Worm (Caenorhabditis elegans) whole organism, L1 larva: ENCODE results near the gene clec-172.

Experiments
- aha-1 ChIP-seq: fragments of 150-350 bp; optimal IDR thresholded peaks from 2 replicates; lab custom pipeline; 2014; ENCODE audit warnings: missing biosample characterization, missing genetic modification characterization
- aly-2 ChIP-seq: fragments of 150-350 bp; optimal IDR thresholded peaks from 2 replicates; lab custom pipeline; 2014; ENCODE audit warnings: missing biosample characterization, missing genetic modification characterization
- ceh-82 ChIP-seq, 3 experiments: fragments of 150-350 bp in 1 of 3; sonication (generic microtip) in 2 of 3; optimal IDR thresholded peaks; 2 replicates each; lab custom pipeline; 2014 to 2017; ENCODE audit warnings: missing biosample characterization in 3 of 3, missing genetic modification characterization in 3 of 3
- ceh-90 ChIP-seq: sonication (generic microtip); optimal IDR thresholded peaks from 2 replicates; lab custom pipeline; 2016; ENCODE audit warnings: missing genetic modification characterization, missing compliant biosample characterization
- ces-1 ChIP-seq: fragments of 150-350 bp; optimal IDR thresholded peaks from 2 replicates; lab custom pipeline; 2014; ENCODE audit warnings: missing biosample characterization, missing genetic modification reagents, missing genetic modification characterization
- efl-3 ChIP-seq: fragments of 200-800 bp; sonication (Bioruptor generic); optimal IDR thresholded peaks from 2 replicates; lab custom pipeline; 2018; ENCODE audit warnings: mild to moderate bottlenecking, missing genetic modification characterization, missing compliant biosample characterization
- elt-2 ChIP-seq: sonication (generic microtip); optimal IDR thresholded peaks from 2 replicates; lab custom pipeline; 2016; ENCODE audit warnings: missing genetic modification characterization, mild to moderate bottlenecking, inconsistent platforms, missing compliant biosample characterization, missing genetic modification reagents
- elt-3 ChIP-seq, 6 experiments: fragments of 150-350 bp in 1 of 6; sonication (generic microtip); optimal IDR thresholded peaks; 2 replicates each; lab custom pipeline; 2017 to 2018; ENCODE audit warnings: missing biosample characterization in 6 of 6, missing genetic modification characterization in 6 of 6, inconsistent platforms in 1 of 6
- fkh-10 ChIP-seq: sonication (generic microtip); optimal IDR thresholded peaks from 2 replicates; lab custom pipeline; 2017; ENCODE audit warnings: missing biosample characterization, missing genetic modification reagents, missing genetic modification characterization
- fos-1 ChIP-seq: fragments of 150-350 bp; optimal IDR thresholded peaks from 2 replicates; lab custom pipeline; 2014; ENCODE audit warnings: missing biosample characterization, missing genetic modification characterization
- grh-1 ChIP-seq: fragments of 200-800 bp; sonication (Bioruptor generic); IDR thresholded peaks from 2 replicates; pipeline ENCODE4 v1.3.6; 2022; ENCODE audit warnings: missing genetic modification reagents, missing genetic modification characterization, missing compliant biosample characterization
- lin-13 ChIP-seq: fragments of 150-350 bp; optimal IDR thresholded peaks from 2 replicates; lab custom pipeline; 2014; ENCODE audit warnings: missing biosample characterization, missing genetic modification reagents, missing genetic modification characterization
- lin-15B ChIP-seq: fragments of 150-350 bp; sonication (generic microtip); optimal IDR thresholded peaks from 3 replicates; lab custom pipeline; 2014; ENCODE audit warnings: missing biosample characterization, missing genetic modification characterization
- lin-35 ChIP-seq, 2 experiments: fragments of 150-350 bp; optimal IDR thresholded peaks; 2 replicates each; lab custom pipeline; 2014; ENCODE audit warnings: missing biosample characterization in 2 of 2, missing genetic modification characterization in 2 of 2, missing genetic modification reagents in 2 of 2
- lsy-2 ChIP-seq, 2 experiments: fragments of 150-350 bp; optimal IDR thresholded peaks; 2 replicates each; lab custom pipeline; 2014; ENCODE audit warnings: missing biosample characterization in 2 of 2, missing genetic modification characterization in 2 of 2
- mep-1 ChIP-seq: fragments of 150-350 bp; optimal IDR thresholded peaks from 2 replicates; lab custom pipeline; 2014; ENCODE audit warnings: missing biosample characterization, missing genetic modification characterization
- nhr-11 ChIP-seq: fragments of 150-350 bp; optimal IDR thresholded peaks from 2 replicates; lab custom pipeline; 2014; ENCODE audit warnings: missing biosample characterization, missing genetic modification characterization
- nhr-12 ChIP-seq: sonication (generic microtip); optimal IDR thresholded peaks from 2 replicates; lab custom pipeline; 2017; ENCODE audit warnings: missing biosample characterization, missing genetic modification characterization
- nhr-20 ChIP-seq: sonication (generic microtip); optimal IDR thresholded peaks from 2 replicates; lab custom pipeline; 2016; ENCODE audit warnings: mild to moderate bottlenecking, missing genetic modification characterization, missing compliant biosample characterization
- nhr-47 ChIP-seq: sonication (generic microtip); optimal IDR thresholded peaks from 2 replicates; lab custom pipeline; 2016; ENCODE audit warnings: mild to moderate bottlenecking, missing genetic modification characterization, moderate library complexity, missing compliant biosample characterization
- nhr-76 ChIP-seq: sonication (generic microtip); optimal IDR thresholded peaks from 2 replicates; lab custom pipeline; 2017; ENCODE audit warnings: missing biosample characterization, missing genetic modification characterization
- nhr-77 ChIP-seq: fragments of 150-350 bp; optimal IDR thresholded peaks from 2 replicates; lab custom pipeline; 2014; ENCODE audit warnings: missing biosample characterization, missing genetic modification characterization
- nhr-84 ChIP-seq: sonication (generic microtip); optimal IDR thresholded peaks from 2 replicates; lab custom pipeline; 2017; ENCODE audit warnings: missing biosample characterization, missing genetic modification characterization
- nhr-90 ChIP-seq: sonication (generic microtip); optimal IDR thresholded peaks from 2 replicates; lab custom pipeline; 2016; ENCODE audit warnings: mild to moderate bottlenecking, missing genetic modification characterization, missing compliant biosample characterization; ENCODE audit not compliant: poor library complexity
- pag-3 ChIP-seq: sonication (generic microtip); optimal IDR thresholded peaks from 2 replicates; lab custom pipeline; 2017; ENCODE audit warnings: missing genetic modification characterization, mild to moderate bottlenecking, missing compliant biosample characterization, antibody characterized with exemption, borderline replicate concordance; ENCODE audit not compliant: insufficient read depth
- pax-3 ChIP-seq: fragments of 200-800 bp; sonication (Bioruptor generic); optimal IDR thresholded peaks from 2 replicates; lab custom pipeline; 2018; ENCODE audit warnings: mild to moderate bottlenecking, missing genetic modification characterization, moderate library complexity, missing compliant biosample characterization
- rnt-1 ChIP-seq: sonication (generic microtip); optimal IDR thresholded peaks from 2 replicates; lab custom pipeline; 2016; ENCODE audit warnings: mild to moderate bottlenecking, missing genetic modification characterization, moderate library complexity, missing compliant biosample characterization
- skn-1 ChIP-seq: fragments of 150-350 bp; optimal IDR thresholded peaks from 2 replicates; lab custom pipeline; 2014; ENCODE audit warnings: missing biosample characterization, missing genetic modification characterization
- snu-23 ChIP-seq: sonication (generic microtip); optimal IDR thresholded peaks from 2 replicates; lab custom pipeline; 2016; ENCODE audit warnings: missing genetic modification characterization, missing compliant biosample characterization
- unc-30 ChIP-seq: sonication (generic microtip); optimal IDR thresholded peaks from 2 replicates; lab custom pipeline; 2017; ENCODE audit warnings: missing biosample characterization, missing genetic modification characterization
- unc-86 ChIP-seq: sonication (generic microtip); optimal IDR thresholded peaks from 2 replicates; lab custom pipeline; 2016; ENCODE audit warnings: missing genetic modification characterization, missing compliant biosample characterization
- unc-98 ChIP-seq: fragments of 200-800 bp; sonication (Bioruptor generic); IDR thresholded peaks from 2 replicates; pipeline ENCODE4 v1.3.6; 2022; ENCODE audit warnings: missing genetic modification characterization, missing compliant biosample characterization
- vab-15 ChIP-seq: sonication (generic microtip); optimal IDR thresholded peaks from 2 replicates; lab custom pipeline; 2017; ENCODE audit warnings: missing genotype, mild to moderate bottlenecking, missing genetic modification characterization, missing compliant biosample characterization
- xbp-1 ChIP-seq: sonication (generic microtip); optimal IDR thresholded peaks from 2 replicates; lab custom pipeline; 2016; ENCODE audit warnings: missing genetic modification characterization, missing compliant biosample characterization
- zag-1 ChIP-seq: fragments of 150-350 bp; optimal IDR thresholded peaks from 2 replicates; lab custom pipeline; 2014; ENCODE audit warnings: missing biosample characterization, missing genetic modification characterization
- ztf-11 ChIP-seq, 2 experiments: sonication (generic microtip); optimal IDR thresholded peaks; 2 replicates each; lab custom pipeline; 2016 to 2017; ENCODE audit warnings: missing genetic modification characterization in 2 of 2, missing biosample characterization in 1 of 2, missing compliant biosample characterization in 1 of 2
- ztf-4 ChIP-seq: fragments of 150-350 bp; optimal IDR thresholded peaks from 2 replicates; lab custom pipeline; 2014; ENCODE audit warnings: missing biosample characterization, missing genetic modification characterization

clec-172 gene

DNA sequence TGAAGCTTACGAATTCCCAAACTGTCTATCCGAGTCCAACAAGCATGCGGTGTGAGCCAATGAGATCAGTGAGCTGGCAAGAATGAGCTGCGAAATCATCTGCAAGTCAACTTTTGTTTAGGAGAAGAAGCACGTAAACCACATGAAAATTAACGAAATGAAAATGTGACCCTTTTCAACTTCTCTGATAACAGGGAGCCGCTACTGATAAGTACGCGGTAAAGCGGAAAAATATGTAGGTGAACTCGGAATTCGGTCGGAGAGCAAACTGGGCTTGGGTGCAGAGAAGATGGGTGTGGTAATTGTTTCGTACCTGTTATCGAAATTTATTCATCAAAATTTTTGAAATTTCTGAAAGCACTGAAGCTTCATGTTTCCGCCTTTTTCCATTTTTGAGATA, at the start of gene clec-172:
TSS of gene clec-172 (minus strand) at position 101 of the 400 bp plus-strand sequence.
- no peak for TF ChIP-seq ztf-11 (tag; optimal IDR thresholded peaks at IDR 0.05; lab: Kevin White, UChicago)
- TF ChIP-seq lin-13 (GFP tag; lab: Kevin White, UChicago): no peak
- TF ChIP-seq ces-1 (GFP tag; lab: Kevin White, UChicago): no peak
- TF ChIP-seq efl-3 (GFP tag; lab: Kevin White, UChicago): no peak
- TF ChIP-seq unc-86: no peak
- no peak for TF ChIP-seq mep-1
- TF ChIP-seq vab-15 (tag; lab: Kevin White, UChicago): no peak
- no peak for TF ChIP-seq ceh-82 (tag; optimal IDR thresholded peaks at IDR 0.05; lab: Kevin White, UChicago)
- TF ChIP-seq snu-23 (GFP tag; lab: Kevin White, UChicago): no peak
- TF ChIP-seq nhr-77 (tag; lab: Kevin White, UChicago): no peak
- no peak for TF ChIP-seq xbp-1 (tag; lab: Kevin White, UChicago)
- TF ChIP-seq lin-15B (tag; lab: Kevin White, UChicago): no peak

DNA sequence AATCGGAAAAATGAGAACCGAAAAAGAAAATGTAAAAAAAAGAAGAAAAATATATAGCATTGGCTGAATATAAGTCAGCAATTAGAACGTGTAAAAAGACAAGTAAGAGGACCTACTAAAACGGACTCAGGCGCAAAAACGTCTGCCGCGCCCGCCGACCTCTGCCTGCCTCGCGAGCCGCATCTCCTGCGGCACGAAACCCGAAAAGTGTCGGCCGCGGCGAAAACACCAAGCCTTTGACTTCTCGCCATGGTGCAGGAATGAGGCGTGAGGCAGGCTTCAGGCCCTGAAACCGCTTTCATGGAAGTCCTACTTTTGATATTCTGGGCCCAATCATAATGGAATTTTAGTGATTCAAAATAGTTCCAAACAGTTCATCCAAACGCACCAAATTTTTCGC, 49.3 kb upstream of the clec-172 start:
- no peak for TF ChIP-seq unc-30 (tag; lab: Kevin White, UChicago)
- no peak for TF ChIP-seq zag-1 (tag; lab: Kevin White, UChicago)
- TF ChIP-seq vab-15 (tag; lab: Kevin White, UChicago): no peak
- TF ChIP-seq unc-98 (GFP tag; lab: Robert Waterston, UW): no peak
- no peak for TF ChIP-seq ces-1 (GFP tag; lab: Kevin White, UChicago)
- TF ChIP-seq, all 84 proteins: peak for 0

DNA sequence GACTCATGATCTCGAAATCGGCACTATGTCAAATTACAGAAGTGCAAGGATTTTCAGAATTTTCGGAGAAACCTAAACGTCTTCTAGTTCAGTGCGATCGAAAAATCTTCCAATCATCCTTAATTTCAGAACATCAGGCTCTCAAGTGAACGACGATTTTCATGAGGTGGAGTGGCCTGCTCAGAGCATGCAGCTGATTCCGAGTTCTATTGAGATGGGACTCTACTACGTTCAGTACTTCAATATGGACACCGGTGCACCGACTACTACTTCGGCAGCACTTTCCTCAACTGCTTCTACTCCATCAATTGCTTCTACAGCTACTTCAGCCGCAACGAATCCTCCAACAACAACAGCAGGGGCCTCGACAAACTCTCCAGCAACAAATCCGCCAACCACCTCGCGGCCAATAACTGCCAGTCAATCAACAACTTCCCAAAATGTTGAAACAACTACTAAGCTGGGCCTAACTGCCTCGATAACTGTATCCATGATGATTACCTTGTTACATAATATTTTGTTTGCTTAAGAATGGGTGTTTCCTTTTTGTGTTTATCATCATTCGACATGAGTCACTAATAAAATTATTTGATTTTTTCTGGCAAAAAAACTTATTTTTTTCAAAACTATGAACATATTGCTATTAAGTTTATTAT, 47.2 kb upstream of the clec-172 start, which contains the start of gene Y41D4B.15:
TSS of gene Y41D4B.15 (plus strand) at position 606 of the 656 bp plus-strand sequence.
- TF ChIP-seq pag-3 (no peak), nhr-12 (tag; lab: Kevin White, UChicago) (no peak), elt-3 (tag; optimal IDR thresholded peaks at IDR 0.05; lab: Kevin White, UChicago) (no peak), nhr-11 (no peak), nhr-76 (tag; lab: Kevin White, UChicago) (no peak), nhr-47 (tag; lab: Kevin White, UChicago) (no peak), efl-3 (GFP tag; lab: Kevin White, UChicago) (no peak), unc-98 (GFP tag; lab: Robert Waterston, UW) (no peak), fkh-10 (GFP tag; lab: Kevin White, UChicago) (no peak), pax-3 (tag; lab: Kevin White, UChicago) (no peak), vab-15 (tag; lab: Kevin White, UChicago) (no peak), fos-1 (tag; lab: Kevin White, UChicago) (no peak), nhr-20 (no peak), nhr-77 (tag; lab: Kevin White, UChicago) (no peak), ztf-4 (tag; lab: Kevin White, UChicago) (no peak)

DNA sequence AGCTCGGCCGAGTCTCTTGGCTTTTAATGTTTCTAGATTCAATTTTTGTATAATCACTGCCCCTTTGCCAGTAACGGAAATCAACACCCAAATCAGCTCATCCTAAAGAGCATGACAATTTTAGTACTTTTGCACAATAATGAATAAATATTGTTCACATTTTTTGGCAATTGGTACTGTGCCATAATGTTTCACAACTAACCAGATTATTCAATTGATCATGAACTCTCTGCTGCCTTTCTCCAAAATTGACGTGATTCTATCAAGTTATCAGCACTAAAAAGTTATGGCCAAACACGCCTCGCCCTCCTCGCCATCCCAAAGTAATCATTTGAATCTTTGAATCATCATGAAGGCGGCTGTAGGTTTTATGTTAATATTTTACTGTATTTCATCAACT, 45.5 kb upstream of the clec-172 start, which contains the start of gene hpo-6:
TSS of gene hpo-6 (plus strand) at position 301 of the 400 bp plus-strand sequence.
- TF ChIP-seq nhr-47 (tag; lab: Kevin White, UChicago): no peak
- no peak for TF ChIP-seq nhr-84
- no peak for TF ChIP-seq lsy-2 (tag; optimal IDR thresholded peaks at IDR 0.05; lab: Kevin White, UChicago)
- TF ChIP-seq ceh-90 (tag; lab: Kevin White, UChicago): no peak
- TF ChIP-seq snu-23 (GFP tag; lab: Kevin White, UChicago): no peak

DNA sequence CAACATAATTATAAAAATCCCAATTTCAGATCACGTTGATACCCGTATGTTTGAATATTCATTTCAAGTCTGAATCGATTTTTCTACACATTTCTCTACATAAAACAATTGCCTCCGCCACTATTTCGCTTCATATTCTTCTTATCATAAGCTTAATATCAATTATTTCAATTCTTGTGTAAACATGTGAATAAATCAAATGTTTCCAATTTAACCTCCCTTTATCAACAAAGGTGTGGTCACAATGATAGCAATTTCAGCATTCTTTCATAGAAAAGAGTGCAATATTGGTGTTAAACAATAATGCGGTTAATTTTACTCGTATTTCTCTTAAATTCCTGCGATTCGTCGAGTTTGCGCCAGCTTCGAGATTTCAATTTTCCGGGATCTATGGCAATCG, 43.5 kb upstream of the clec-172 start, which contains the start of gene Y41D4B.17:
TSS of gene Y41D4B.17 (plus strand) at position 174 of the 400 bp plus-strand sequence.
- peak; percentile 7 for TF ChIP-seq nhr-90
- TF ChIP-seq skn-1 (tag; lab: Kevin White, UChicago): no peak
- TF ChIP-seq unc-86: no peak
- TF ChIP-seq lin-35 (GFP tag; optimal IDR thresholded peaks at IDR 0.05; lab: Kevin White, UChicago): peak in 1 of 2 experiments; percentile 1
- TF ChIP-seq aly-2: no peak
- TF ChIP-seq rnt-1 (tag; lab: Kevin White, UChicago): no peak
- TF ChIP-seq grh-1 (GFP tag; lab: Robert Waterston, UW): no peak
- TF ChIP-seq elt-2 (tag; lab: Kevin White, UChicago): peak; percentile 75
- TF ChIP-seq zag-1 (tag; lab: Kevin White, UChicago): no peak
- TF ChIP-seq xbp-1 (tag; lab: Kevin White, UChicago): no peak
- no peak for TF ChIP-seq aha-1 (tag; lab: Kevin White, UChicago)
